Worm (Caenorhabditis elegans) whole organism, L4 larva: Measurements from ENCODE around the gene snt-7.

Experiments
- F10B5.3 ChIP-seq: sonication (generic microtip); optimal IDR thresholded peaks from 2 replicates; lab custom pipeline; 2016; ENCODE audit warnings: mild to moderate bottlenecking, missing genetic modification characterization, missing compliant biosample characterization
- F26F4.8 ChIP-seq: fragments of 200-800 bp; sonication (Bioruptor generic); conservative IDR thresholded peaks from 2 replicates; pipeline ENCODE4 v1.3.6; 2022; ENCODE audit warnings: missing genetic modification characterization, missing compliant biosample characterization
- F37D6.2 ChIP-seq: sonication (generic microtip); optimal IDR thresholded peaks from 2 replicates; lab custom pipeline; 2016; ENCODE audit warnings: mild to moderate bottlenecking, missing genetic modification characterization, missing compliant biosample characterization
- F49E8.2 ChIP-seq: sonication (generic microtip); optimal IDR thresholded peaks from 2 replicates; lab custom pipeline; 2016; ENCODE audit warnings: missing compliant biosample characterization, mild to moderate bottlenecking, missing genetic modification characterization, borderline replicate concordance
- T20F7.1 ChIP-seq: fragments of 200-800 bp; sonication (Bioruptor generic); optimal IDR thresholded peaks from 2 replicates; lab custom pipeline; 2018; ENCODE audit warnings: mild to moderate bottlenecking, missing genetic modification characterization, missing compliant biosample characterization
- T26A8.4 ChIP-seq: fragments of 200-800 bp; sonication (Bioruptor generic); IDR thresholded peaks from 2 replicates; pipeline ENCODE4 v1.3.6; 2022; ENCODE audit warnings: missing genetic modification characterization, missing compliant biosample characterization
- ZK337.2 ChIP-seq: fragments of 200-800 bp; sonication (Bioruptor generic); IDR thresholded peaks from 2 replicates; pipeline ENCODE4 v1.3.6; 2022; ENCODE audit warnings: missing genetic modification reagents, missing genetic modification characterization, missing compliant biosample characterization
- ZK546.5 ChIP-seq, 2 experiments: sonication (generic microtip); optimal IDR thresholded peaks; 2 replicates each; lab custom pipeline; 2017; ENCODE audit warnings: missing biosample characterization in 2 of 2, missing genetic modification characterization in 2 of 2
- ama-1 ChIP-seq: fragments of 150-350 bp; optimal IDR thresholded peaks from 2 replicates; lab custom pipeline; 2014; ENCODE audit warnings: inconsistent platforms, mixed read lengths
- ceh-20 ChIP-seq: fragments of 200-800 bp; sonication (Bioruptor generic); IDR thresholded peaks from 2 replicates; pipeline ENCODE4 v1.3.6; 2022; ENCODE audit warnings: missing genetic modification reagents, missing genetic modification characterization, missing compliant biosample characterization
- ceh-44 ChIP-seq: fragments of 200-800 bp; sonication (Bioruptor generic); IDR thresholded peaks from 2 replicates; pipeline ENCODE4 v1.3.6; 2022; ENCODE audit warnings: missing genetic modification reagents, missing genetic modification characterization, missing compliant biosample characterization
- ceh-62 ChIP-seq: sonication (generic microtip); optimal IDR thresholded peaks from 2 replicates; lab custom pipeline; 2017; ENCODE audit warnings: missing biosample characterization, missing genetic modification characterization
- cey-2 ChIP-seq: sonication (generic microtip); optimal IDR thresholded peaks from 3 replicates; lab custom pipeline; 2017; ENCODE audit warnings: missing genetic modification characterization, mild to moderate bottlenecking, missing compliant biosample characterization, antibody characterized with exemption, borderline replicate concordance; ENCODE audit not compliant: insufficient read depth
- ctbp-1 ChIP-seq: fragments of 200-800 bp; sonication (Bioruptor generic); IDR thresholded peaks from 2 replicates; pipeline ENCODE4 v1.3.6; 2022; ENCODE audit warnings: missing genetic modification reagents, missing genetic modification characterization, missing compliant biosample characterization
- daf-16 ChIP-seq, 3 experiments: sonication (generic microtip); optimal IDR thresholded peaks; 2 replicates each; lab custom pipeline; 2016 to 2017; ENCODE audit warnings: missing genetic modification characterization in 3 of 3, missing genetic modification reagents in 3 of 3, mild to moderate bottlenecking in 2 of 3, missing compliant biosample characterization in 2 of 3, missing biosample characterization in 1 of 3, moderate library complexity in 1 of 3
- dpl-1 ChIP-seq: fragments of 150-350 bp; optimal IDR thresholded peaks from 2 replicates; lab custom pipeline; 2014; ENCODE audit warnings: missing biosample characterization, missing genetic modification reagents, missing genetic modification characterization
- dve-1 ChIP-seq: sonication (generic microtip); optimal IDR thresholded peaks from 2 replicates; lab custom pipeline; 2017; ENCODE audit warnings: antibody characterized with exemption, mild to moderate bottlenecking, missing genetic modification characterization, missing compliant biosample characterization; ENCODE audit not compliant: insufficient read depth
- fkh-10 ChIP-seq: fragments of 150-350 bp; optimal IDR thresholded peaks from 2 replicates; lab custom pipeline; 2014; ENCODE audit warnings: missing biosample characterization, missing genetic modification reagents, missing genetic modification characterization
- gei-8 ChIP-seq: fragments of 200-800 bp; sonication (Bioruptor generic); optimal IDR thresholded peaks from 2 replicates; lab custom pipeline; 2018; ENCODE audit warnings: mild to moderate bottlenecking, missing genetic modification characterization, missing compliant biosample characterization
- hlh-30 ChIP-seq: sonication (generic microtip); optimal IDR thresholded peaks from 2 replicates; lab custom pipeline; 2017; ENCODE audit warnings: antibody characterized with exemption, mild to moderate bottlenecking, missing genetic modification characterization, missing compliant biosample characterization; ENCODE audit not compliant: insufficient read depth
- hmg-1.1 ChIP-seq: fragments of 200-800 bp; sonication (Bioruptor generic); IDR thresholded peaks from 2 replicates; pipeline ENCODE4 v1.3.6; 2022; ENCODE audit warnings: missing genetic modification reagents, missing genetic modification characterization, missing compliant biosample characterization
- jun-1 ChIP-seq: fragments of 150-350 bp; optimal IDR thresholded peaks from 2 replicates; lab custom pipeline; 2014; ENCODE audit warnings: missing biosample characterization, missing genetic modification reagents, missing genetic modification characterization
- lim-7 ChIP-seq: fragments of 200-800 bp; sonication (Bioruptor generic); IDR thresholded peaks from 2 replicates; pipeline ENCODE4 v1.3.6; 2022; ENCODE audit warnings: missing genetic modification characterization, missing compliant biosample characterization
- lin-1 ChIP-seq: fragments of 200-800 bp; sonication (Bioruptor generic); IDR thresholded peaks from 2 replicates; pipeline ENCODE4 v1.3.6; 2022; ENCODE audit warnings: missing genetic modification reagents, missing genetic modification characterization, missing compliant biosample characterization
- lir-3 ChIP-seq: sonication (generic microtip); optimal IDR thresholded peaks from 2 replicates; lab custom pipeline; 2016; ENCODE audit warnings: mild to moderate bottlenecking, missing genetic modification characterization, missing compliant biosample characterization
- lsy-2 ChIP-seq, 2 experiments: fragments of 150-350 bp in 1 of 2; sonication (generic microtip) in 1 of 2; optimal IDR thresholded peaks; 2 replicates each; lab custom pipeline; 2014 to 2017; ENCODE audit warnings: missing biosample characterization in 2 of 2, missing genetic modification characterization in 2 of 2
- madf-5 ChIP-seq, 2 experiments: fragments of 200-800 bp; sonication (Bioruptor generic); IDR thresholded peaks; 2 replicates each; pipeline ENCODE4 v1.3.6; 2022; ENCODE audit warnings: missing compliant biosample characterization in 2 of 2, missing genetic modification characterization in 2 of 2
- madf-9 ChIP-seq: fragments of 200-800 bp; sonication (Bioruptor generic); conservative IDR thresholded peaks from 2 replicates; pipeline ENCODE4 v1.3.6; 2022; ENCODE audit warnings: missing genetic modification reagents, missing genetic modification characterization, missing compliant biosample characterization
- mes-2 ChIP-seq: sonication (generic microtip); optimal IDR thresholded peaks from 2 replicates; lab custom pipeline; 2016; ENCODE audit warnings: missing genotype, mild to moderate bottlenecking, missing genetic modification characterization, missing compliant biosample characterization; ENCODE audit not compliant: poor library complexity, severe bottlenecking
- mxl-2 ChIP-seq: fragments of 200-800 bp; sonication (Bioruptor generic); conservative IDR thresholded peaks from 2 replicates; pipeline ENCODE4 v1.3.6; 2022; ENCODE audit warnings: missing genetic modification reagents, missing genetic modification characterization, missing compliant biosample characterization
- mxl-3 ChIP-seq: fragments of 200-800 bp; sonication (Bioruptor generic); optimal IDR thresholded peaks from 2 replicates; lab custom pipeline; 2018; ENCODE audit warnings: mild to moderate bottlenecking, missing genetic modification characterization, missing compliant biosample characterization
- nhr-10 ChIP-seq: fragments of 150-350 bp; optimal IDR thresholded peaks from 2 replicates; lab custom pipeline; 2014; ENCODE audit warnings: missing biosample characterization, missing genetic modification characterization
- nhr-11 ChIP-seq: fragments of 150-350 bp; optimal IDR thresholded peaks from 2 replicates; lab custom pipeline; 2014; ENCODE audit warnings: missing biosample characterization, missing genetic modification characterization
- nhr-111 ChIP-seq: fragments of 200-800 bp; sonication (Bioruptor generic); optimal IDR thresholded peaks from 2 replicates; lab custom pipeline; 2018; ENCODE audit warnings: mild to moderate bottlenecking, missing genetic modification characterization, missing compliant biosample characterization
- nhr-237 ChIP-seq: sonication (generic microtip); optimal IDR thresholded peaks from 2 replicates; lab custom pipeline; 2017; ENCODE audit warnings: missing biosample characterization, missing genetic modification characterization
- nhr-42 ChIP-seq: fragments of 200-800 bp; sonication (Bioruptor generic); IDR thresholded peaks from 2 replicates; pipeline ENCODE4 v1.3.6; 2022; ENCODE audit warnings: missing genetic modification characterization, missing compliant biosample characterization
- pha-4 ChIP-seq, 2 experiments: fragments of 150-350 bp in 1 of 2; fragments of 200-800 bp in 1 of 2; sonication (Bioruptor generic) in 1 of 2; IDR thresholded peaks in 1 of 2; optimal IDR thresholded peaks in 1 of 2; 2 replicates each; pipeline versions ENCODE4 v1.3.6 to Lab custom; 2014 to 2022; ENCODE audit warnings: missing genetic modification characterization in 2 of 2, missing genetic modification reagents in 2 of 2, missing biosample characterization in 1 of 2, missing compliant biosample characterization in 1 of 2
- rbr-2 ChIP-seq: sonication (generic microtip); optimal IDR thresholded peaks from 2 replicates; lab custom pipeline; 2016; ENCODE audit warnings: missing genotype, missing genetic modification characterization, missing compliant biosample characterization
- set-16 ChIP-seq: fragments of 200-800 bp; sonication (Bioruptor generic); IDR thresholded peaks from 2 replicates; pipeline ENCODE4 v1.3.6; 2022; ENCODE audit warnings: missing genetic modification reagents, missing genetic modification characterization, missing compliant biosample characterization
- skn-1 ChIP-seq: fragments of 150-350 bp; optimal IDR thresholded peaks from 2 replicates; lab custom pipeline; 2014; ENCODE audit warnings: missing biosample characterization, missing genetic modification characterization
- snpc-1.2 ChIP-seq: fragments of 200-800 bp; sonication (Bioruptor generic); IDR thresholded peaks from 2 replicates; pipeline ENCODE4 v1.3.6; 2022; ENCODE audit warnings: missing genetic modification reagents, missing genetic modification characterization, missing compliant biosample characterization
- tag-97 ChIP-seq: fragments of 200-800 bp; sonication (Bioruptor generic); IDR thresholded peaks from 2 replicates; pipeline ENCODE4 v1.3.6; 2022; ENCODE audit warnings: missing genetic modification characterization, missing compliant biosample characterization
- tra-1 ChIP-seq: fragments of 200-800 bp; sonication (Bioruptor generic); IDR thresholded peaks from 2 replicates; pipeline ENCODE4 v1.3.6; 2022; ENCODE audit warnings: missing genetic modification reagents, missing genetic modification characterization, missing compliant biosample characterization
- unc-130 ChIP-seq: sonication (generic microtip); optimal IDR thresholded peaks from 2 replicates; lab custom pipeline; 2016; ENCODE audit warnings: missing genetic modification reagents, missing genetic modification characterization, missing compliant biosample characterization
- vab-7 ChIP-seq: fragments of 200-800 bp; sonication (Bioruptor generic); IDR thresholded peaks from 2 replicates; pipeline ENCODE4 v1.3.6; 2022; ENCODE audit warnings: missing genetic modification reagents, missing genetic modification characterization, missing compliant biosample characterization
- zag-1 ChIP-seq: fragments of 150-350 bp; optimal IDR thresholded peaks from 2 replicates; lab custom pipeline; 2014; ENCODE audit warnings: missing biosample characterization, missing genetic modification characterization
- zip-11 ChIP-seq: fragments of 200-800 bp; sonication (Bioruptor generic); IDR thresholded peaks from 2 replicates; pipeline ENCODE4 v1.3.6; 2022; ENCODE audit warnings: missing genetic modification characterization, missing compliant biosample characterization

Gene snt-7

DNA sequence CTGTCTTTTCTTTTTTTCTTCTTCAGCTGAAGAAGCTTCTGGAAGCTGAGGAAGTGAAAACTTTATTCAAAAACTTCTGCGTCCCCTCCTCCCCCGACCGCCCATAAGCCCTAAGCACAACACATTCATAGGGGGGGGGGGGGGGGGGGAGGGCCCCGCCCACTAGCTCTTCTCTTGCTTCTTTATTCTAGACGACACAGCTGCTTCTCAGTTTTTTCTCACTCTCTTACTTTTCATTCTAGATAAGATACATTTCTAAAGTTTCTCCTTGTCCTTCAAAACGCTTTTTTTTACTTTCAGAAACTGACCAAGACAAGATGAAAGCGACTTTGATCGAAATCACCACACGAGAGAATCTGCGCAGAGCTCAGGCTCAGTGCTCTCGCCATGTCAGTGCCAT is 9.1 kb downstream of the snt-7 start, which contains the start of gene T10B10.4:
T10B10.4 (plus strand) TSS at position 301 of the 400 bp plus-strand sequence.
- peak; percentile 41 for TF ChIP-seq set-16
- no peak for TF ChIP-seq fkh-10 (GFP tag; lab: Kevin White, UChicago)
- TF ChIP-seq tra-1 (GFP tag; lab: Robert Waterston, UW), result 0 out of 2 replicates have a peak, but pooled peaks have one; percentile 19
- no peak for TF ChIP-seq ZK546.5 (tag; optimal IDR thresholded peaks at IDR 0.05; lab: Kevin White, UChicago)
- peak; percentile 15; the same call in 1 of the 2 replicates for TF ChIP-seq pha-4 (GFP tag; IDR thresholded peaks at IDR 0.05; lab: Robert Waterston, UW)
- TF ChIP-seq pha-4 (tag; optimal IDR thresholded peaks at IDR 0.05; lab: Kevin White, UChicago), result no peak
- no peak for TF ChIP-seq madf-5 (GFP tag; IDR thresholded peaks at IDR 0.05; lab: Robert Waterston, UW)
- no peak for TF ChIP-seq cey-2
- no peak for TF ChIP-seq F37D6.2
- TF ChIP-seq unc-130 (GFP tag; lab: Kevin White, UChicago), result no peak

- peak; percentile 73 for TF ChIP-seq hmg-1.1 (GFP tag; lab: Robert Waterston, UW)
- no peak for TF ChIP-seq F10B5.3 (tag; lab: Kevin White, UChicago)
- no peak for TF ChIP-seq dve-1
- TF ChIP-seq nhr-42 (GFP tag; lab: Robert Waterston, UW), result no peak
- TF ChIP-seq lin-1, result no peak
- TF ChIP-seq ceh-44 (GFP tag; lab: Robert Waterston, UW), result no peak
- TF ChIP-seq nhr-111 (GFP tag; lab: Kevin White, UChicago), result no peak
- no peak for TF ChIP-seq nhr-237 (tag; lab: Kevin White, UChicago)
- peak; percentile 84 for TF ChIP-seq ctbp-1 (GFP tag; lab: Robert Waterston, UW)
- no peak for TF ChIP-seq snpc-1.2 (GFP tag; lab: Robert Waterston, UW)
- no peak for TF ChIP-seq F49E8.2 (tag; lab: Kevin White, UChicago)
- TF ChIP-seq ceh-20, result peak; percentile 66; the same call in 1 of the 2 replicates
- peak; percentile 74 for TF ChIP-seq rbr-2 (tag; lab: Kevin White, UChicago)
- TF ChIP-seq gei-8 (GFP tag; lab: Kevin White, UChicago), result peak; percentile 47
- TF ChIP-seq dpl-1 (GFP tag; lab: Kevin White, UChicago), result no peak
- TF ChIP-seq F26F4.8, result no peak
- no peak for TF ChIP-seq tag-97 (GFP tag; lab: Robert Waterston, UW)
- peak; percentile 17 for TF ChIP-seq nhr-11 (tag; lab: Kevin White, UChicago)
- no peak for TF ChIP-seq lir-3 (tag; lab: Kevin White, UChicago)
- peak; percentile 37; the same call in 1 of the 2 replicates for TF ChIP-seq lim-7
- no peak for TF ChIP-seq nhr-10
- TF ChIP-seq lsy-2 (tag; optimal IDR thresholded peaks at IDR 0.05; lab: Kevin White, UChicago), result peak; percentile 17 to 30
- TF ChIP-seq T20F7.1 (GFP tag; lab: Kevin White, UChicago), result no peak
- peak; percentile 33 for TF ChIP-seq mes-2 (tag; lab: Kevin White, UChicago)
- TF ChIP-seq ama-1, result no peak
- TF ChIP-seq T26A8.4 (GFP tag; lab: Robert Waterston, UW), result no peak
- no peak for TF ChIP-seq zip-11
- TF ChIP-seq unc-130 (GFP tag; lab: Kevin White, UChicago), result no peak
- no peak for TF ChIP-seq ZK337.2 (GFP tag; lab: Robert Waterston, UW)
- no peak for TF ChIP-seq madf-9 (GFP tag; lab: Robert Waterston, UW)
- no peak for TF ChIP-seq skn-1 (tag; lab: Kevin White, UChicago)
- no peak for TF ChIP-seq jun-1 (tag; lab: Kevin White, UChicago)
- 0 out of 2 replicates have a peak, but pooled peaks have one; percentile 12 for TF ChIP-seq vab-7 (GFP tag; lab: Robert Waterston, UW)
- TF ChIP-seq mxl-2 (GFP tag; lab: Robert Waterston, UW), result no peak
- peak; percentile 11 for TF ChIP-seq hlh-30 (tag; lab: Kevin White, UChicago)
- TF ChIP-seq daf-16 (GFP tag; optimal IDR thresholded peaks at IDR 0.05; lab: Kevin White, UChicago), result peak in 1 of 2 experiments; percentile 53
- TF ChIP-seq daf-16 (tag; optimal IDR thresholded peaks at IDR 0.05; lab: Kevin White, UChicago), result no peak
- no peak for TF ChIP-seq mxl-3 (GFP tag; lab: Kevin White, UChicago)
- no peak for TF ChIP-seq ceh-62 (tag; lab: Kevin White, UChicago)
- no peak for TF ChIP-seq zag-1 (tag; lab: Kevin White, UChicago)
These were observed 9.8 kb downstream of the snt-7 start for ce11 chrX:15188986-15189675.
